Fruit fly (Drosophila melanogaster) whole organism, prepupa: ENCODE results near the gene aph-1.

ENCODE experiments used
- Blimp-1 ChIP-seq: fragments of 200-800 bp; sonication (Bioruptor generic); optimal IDR thresholded peaks from 3 replicates; lab custom pipeline; 2017; ENCODE audit warnings: missing biosample characterization, missing genetic modification characterization, mild to moderate bottlenecking, moderate library complexity, missing genetic modification reagents
- CG10669 ChIP-seq: fragments of 200-800 bp; sonication (Bioruptor generic); optimal IDR thresholded peaks from 3 replicates; lab custom pipeline; 2018; ENCODE audit warnings: missing biosample characterization, mild to moderate bottlenecking, missing genetic modification characterization, moderate library complexity
- CG11762 ChIP-seq: fragments of 200-800 bp; sonication (Bioruptor generic); optimal IDR thresholded peaks from 3 replicates; lab custom pipeline; 2016; ENCODE audit warnings: missing biosample characterization, missing genetic modification characterization; ENCODE audit not compliant: insufficient read depth
- CG11902 ChIP-seq: fragments of 200-800 bp; sonication (Bioruptor generic); optimal IDR thresholded peaks from 3 replicates; lab custom pipeline; 2016; ENCODE audit warnings: missing biosample characterization, missing genetic modification characterization
- CG1621 ChIP-seq: fragments of 200-800 bp; sonication (Bioruptor generic); optimal IDR thresholded peaks from 3 replicates; lab custom pipeline; 2018; ENCODE audit warnings: missing biosample characterization, mild to moderate bottlenecking, missing genetic modification characterization
- CG16779 ChIP-seq: fragments of 200-800 bp; sonication (Bioruptor generic); optimal IDR thresholded peaks from 3 replicates; lab custom pipeline; 2017; ENCODE audit warnings: missing biosample characterization, mild to moderate bottlenecking, missing genetic modification characterization
- CG3032 ChIP-seq: fragments of 200-800 bp; optimal IDR thresholded peaks from 2 replicates; lab custom pipeline; 2019; ENCODE audit warnings: missing biosample characterization, mild to moderate bottlenecking, missing genetic modification characterization, moderate library complexity
- CG31627 ChIP-seq: fragments of 200-800 bp; sonication (Bioruptor generic); optimal IDR thresholded peaks from 3 replicates; lab custom pipeline; 2016; ENCODE audit warnings: missing biosample characterization, missing genetic modification characterization
- CG32006 ChIP-seq: fragments of 200-800 bp; sonication (Bioruptor generic); optimal IDR thresholded peaks from 3 replicates; lab custom pipeline; 2017; ENCODE audit warnings: missing biosample characterization, mild to moderate bottlenecking, missing genetic modification characterization
- CG34406 ChIP-seq: fragments of 200-800 bp; sonication (Bioruptor generic); optimal IDR thresholded peaks from 3 replicates; lab custom pipeline; 2016; ENCODE audit warnings: missing biosample characterization, missing genetic modification characterization
- CG3919 ChIP-seq: fragments of 200-800 bp; sonication (Bioruptor generic); optimal IDR thresholded peaks from 3 replicates; lab custom pipeline; 2016; ENCODE audit warnings: missing biosample characterization, missing genetic modification characterization
- CG4318 ChIP-seq: fragments of 200-800 bp; sonication (Bioruptor generic); optimal IDR thresholded peaks from 3 replicates; lab custom pipeline; 2017; ENCODE audit warnings: missing biosample characterization, mild to moderate bottlenecking, missing genetic modification characterization
- CG6163 ChIP-seq: fragments of 200-800 bp; sonication (Bioruptor generic); IDR thresholded peaks from 3 replicates; pipeline ENCODE4 v1.3.6; 2022; ENCODE audit warnings: missing biosample characterization, missing genetic modification characterization
- CG6276 ChIP-seq: fragments of 200-800 bp; sonication (Bioruptor generic); optimal IDR thresholded peaks from 2 replicates; lab custom pipeline; 2017; ENCODE audit warnings: missing biosample characterization, mild to moderate bottlenecking, missing genetic modification characterization
- CG6792 ChIP-seq: fragments of 200-800 bp; sonication (Bioruptor generic); optimal IDR thresholded peaks from 3 replicates; lab custom pipeline; 2016; ENCODE audit warnings: missing biosample characterization, missing genetic modification characterization
- CG6808 ChIP-seq: fragments of 200-800 bp; sonication (Bioruptor generic); optimal IDR thresholded peaks from 3 replicates; lab custom pipeline; 2017; ENCODE audit warnings: missing biosample characterization, missing genetic modification characterization, mild to moderate bottlenecking, moderate library complexity, missing genetic modification reagents
- CG6854 ChIP-seq: fragments of 200-800 bp; sonication (Bioruptor generic); optimal IDR thresholded peaks from 2 replicates; lab custom pipeline; 2017; ENCODE audit warnings: missing biosample characterization, mild to moderate bottlenecking, missing genetic modification characterization
- CG7368 ChIP-seq: fragments of 200-800 bp; sonication (Bioruptor generic); optimal IDR thresholded peaks from 3 replicates; lab custom pipeline; 2016; ENCODE audit warnings: missing biosample characterization, missing genetic modification characterization
- CG8632 ChIP-seq: fragments of 200-800 bp; sonication (Bioruptor generic); optimal IDR thresholded peaks from 3 replicates; lab custom pipeline; 2016; ENCODE audit warnings: missing biosample characterization, missing genetic modification characterization
- CG9139 ChIP-seq: fragments of 200-800 bp; sonication (Bioruptor generic); optimal IDR thresholded peaks from 3 replicates; lab custom pipeline; 2017; ENCODE audit warnings: missing biosample characterization, mild to moderate bottlenecking, missing genetic modification characterization
- Eip93F ChIP-seq: fragments of 200-800 bp; sonication (Bioruptor generic); optimal IDR thresholded peaks from 2 replicates; lab custom pipeline; 2016; ENCODE audit warnings: missing biosample characterization, mild to moderate bottlenecking, missing genetic modification characterization
- Gug ChIP-seq: fragments of 200-800 bp; sonication (Bioruptor generic); IDR thresholded peaks from 2 replicates; pipeline ENCODE4 v1.3.6; 2022; ENCODE audit warnings: missing biosample characterization, missing genetic modification characterization
- Hr38 ChIP-seq: sonication (Bioruptor generic); optimal IDR thresholded peaks from 2 replicates; lab custom pipeline; 2016; ENCODE audit warnings: missing biosample characterization, missing genetic modification characterization
- Hr4 ChIP-seq: fragments of 200-800 bp; sonication (Bioruptor generic); optimal IDR thresholded peaks from 3 replicates; lab custom pipeline; 2016; ENCODE audit warnings: missing biosample characterization, missing genetic modification characterization
- Met ChIP-seq: fragments of 200-800 bp; sonication (Bioruptor generic); optimal IDR thresholded peaks from 3 replicates; lab custom pipeline; 2016; ENCODE audit warnings: missing biosample characterization, missing genetic modification characterization
- Sox102F ChIP-seq: fragments of 200-800 bp; sonication (Bioruptor generic); optimal IDR thresholded peaks from 2 replicates; lab custom pipeline; 2016; ENCODE audit warnings: missing biosample characterization, mild to moderate bottlenecking, missing genetic modification characterization
- Sox14 ChIP-seq: fragments of 200-800 bp; sonication (Bioruptor generic); optimal IDR thresholded peaks from 3 replicates; lab custom pipeline; 2016; ENCODE audit warnings: missing biosample characterization, missing genetic modification characterization
- Sox15 ChIP-seq: fragments of 200-800 bp; sonication (Bioruptor generic); optimal IDR thresholded peaks from 3 replicates; lab custom pipeline; 2016; ENCODE audit warnings: missing biosample characterization, missing genetic modification characterization
- achi ChIP-seq: fragments of 200-800 bp; sonication (Bioruptor generic); optimal IDR thresholded peaks from 3 replicates; lab custom pipeline; 2016; ENCODE audit warnings: missing biosample characterization, missing genetic modification characterization
- acj6 ChIP-seq: fragments of 200-800 bp; sonication (Bioruptor generic); optimal IDR thresholded peaks from 3 replicates; lab custom pipeline; 2016; ENCODE audit warnings: missing biosample characterization, missing genetic modification characterization
- dac ChIP-seq: fragments of 200-800 bp; sonication (Bioruptor generic); optimal IDR thresholded peaks from 2 replicates; lab custom pipeline; 2017; ENCODE audit warnings: missing biosample characterization, mild to moderate bottlenecking, missing genetic modification characterization
- dsx ChIP-seq: fragments of 200-800 bp; optimal IDR thresholded peaks from 3 replicates; lab custom pipeline; 2019; ENCODE audit warnings: missing biosample characterization, mild to moderate bottlenecking, missing genetic modification characterization, moderate library complexity; ENCODE audit not compliant: poor library complexity, severe bottlenecking
- eg ChIP-seq: fragments of 200-800 bp; sonication (Bioruptor generic); IDR thresholded peaks from 3 replicates; pipeline ENCODE4 v1.3.6; 2022; ENCODE audit warnings: missing biosample characterization, missing genetic modification characterization
- esn ChIP-seq: fragments of 200-800 bp; sonication (Bioruptor generic); optimal IDR thresholded peaks from 2 replicates; lab custom pipeline; 2016; ENCODE audit warnings: missing biosample characterization, mild to moderate bottlenecking, missing genetic modification characterization, moderate library complexity
- fd59A ChIP-seq: fragments of 200-800 bp; sonication (Bioruptor generic); optimal IDR thresholded peaks from 2 replicates; lab custom pipeline; 2017; ENCODE audit warnings: missing biosample characterization, mild to moderate bottlenecking, missing genetic modification characterization, missing genetic modification reagents
- fd85E ChIP-seq: fragments of 200-800 bp; sonication (Bioruptor generic); optimal IDR thresholded peaks from 3 replicates; lab custom pipeline; 2016; ENCODE audit warnings: missing biosample characterization, missing genetic modification characterization
- fkh ChIP-seq: fragments of 200-800 bp; sonication (Bioruptor generic); optimal IDR thresholded peaks from 3 replicates; lab custom pipeline; 2017; ENCODE audit warnings: missing biosample characterization, mild to moderate bottlenecking, missing genetic modification characterization, moderate library complexity
- net ChIP-seq: fragments of 200-800 bp; sonication (Bioruptor generic); optimal IDR thresholded peaks from 3 replicates; lab custom pipeline; 2016; ENCODE audit warnings: missing biosample characterization, missing genetic modification characterization
- pdm3 ChIP-seq: fragments of 200-800 bp; sonication (Bioruptor generic); optimal IDR thresholded peaks from 3 replicates; lab custom pipeline; 2016; ENCODE audit warnings: missing biosample characterization, missing genetic modification characterization
- spab ChIP-seq: fragments of 200-800 bp; sonication (Bioruptor generic); optimal IDR thresholded peaks from 2 replicates; lab custom pipeline; 2017; ENCODE audit warnings: missing biosample characterization, mild to moderate bottlenecking, missing genetic modification characterization, missing genetic modification reagents
- ss ChIP-seq, 2 experiments: fragments of 200-800 bp; sonication (Bioruptor generic); optimal IDR thresholded peaks; 2 replicates in 1 of 2; 3 replicates in 1 of 2; lab custom pipeline; 2017 to 2018; ENCODE audit warnings: mild to moderate bottlenecking in 2 of 2, missing biosample characterization in 2 of 2, missing genetic modification characterization in 2 of 2, moderate library complexity in 1 of 2
- topi ChIP-seq: fragments of 200-800 bp; sonication (Bioruptor generic); optimal IDR thresholded peaks from 3 replicates; lab custom pipeline; 2016; ENCODE audit warnings: missing biosample characterization, missing genetic modification characterization
- vri ChIP-seq: fragments of 200-800 bp; sonication (Bioruptor generic); optimal IDR thresholded peaks from 3 replicates; lab custom pipeline; 2016; ENCODE audit warnings: missing biosample characterization, mild to moderate bottlenecking, missing genetic modification characterization

The aph-1 gene

DNA sequence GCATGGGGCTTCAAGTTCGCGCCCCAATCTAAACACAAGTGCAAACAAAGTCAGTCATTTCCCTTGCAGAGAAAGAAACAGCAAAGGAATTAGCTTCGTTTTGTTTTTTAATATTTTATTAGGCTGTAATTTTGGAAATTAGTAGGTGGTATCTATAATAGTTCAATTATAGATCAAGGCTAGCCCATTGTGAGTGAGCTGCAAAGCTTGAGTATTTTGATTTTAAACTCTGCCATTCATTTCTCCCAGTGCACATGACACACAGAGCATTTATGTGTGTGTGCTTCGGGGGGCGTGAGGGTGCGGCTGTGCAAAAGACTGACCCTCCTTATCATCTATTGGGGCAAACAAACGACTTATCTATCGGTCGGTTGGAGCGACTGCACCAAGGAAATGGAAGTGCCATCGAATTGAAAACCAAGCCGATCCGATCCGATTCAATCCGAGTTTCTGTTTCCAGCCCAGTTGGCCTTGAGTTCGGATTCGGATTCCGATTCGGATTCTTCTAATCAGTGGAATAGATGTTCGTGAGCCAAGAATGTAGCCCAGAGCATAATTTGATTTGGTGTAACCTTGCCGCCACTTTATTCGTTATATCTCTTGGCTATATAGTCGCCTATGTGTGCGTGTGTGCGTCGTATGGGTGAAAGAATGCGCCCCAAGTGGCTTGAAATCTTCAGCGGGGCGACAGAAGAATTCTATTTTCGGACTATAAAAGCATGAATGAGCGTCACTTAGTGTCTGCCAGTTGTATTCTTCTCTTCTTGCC is 34.5 kb upstream of the aph-1 start (continued):
- TF ChIP-seq CG6276 (GFP tag; lab: Kevin White, UChicago) (peak; percentile 46), CG6163 (GFP tag; lab: Robert Waterston, UW) (peak; percentile 53; the same call in 1 of the 3 replicates), topi (no peak)

- TF ChIP-seq fd59A (GFP tag; lab: Kevin White, UChicago) (no peak), dsx (GFP tag; lab: Kevin White, UChicago) (peak; percentile 48), Sox102F (GFP tag; lab: Kevin White, UChicago) (no peak), net (GFP tag; lab: Kevin White, UChicago) (no peak)
Observed at dm6 chr2L:2732139-2732830, 33.7 kb upstream of the aph-1 start.

dm6 chr2L:2734215-2734614 is 31.8 kb upstream of the aph-1 start:
- TF ChIP-seq CG1621 (tag; lab: Kevin White, UChicago) (peak; percentile 79), Blimp-1 (GFP tag; lab: Kevin White, UChicago) (peak; percentile 31), CG9139 (peak; percentile 82), CG11902 (GFP tag; lab: Kevin White, UChicago) (peak; percentile 67), fkh (GFP tag; lab: Kevin White, UChicago) (no peak), Hr38 (GFP tag; lab: Kevin White, UChicago) (no peak), dsx (GFP tag; lab: Kevin White, UChicago) (peak; percentile 82), CG6808 (peak; percentile 91), esn (peak; percentile 81), CG11762 (GFP tag; lab: Kevin White, UChicago) (peak; percentile 77), fd85E (no peak), CG10669 (GFP tag; lab: Kevin White, UChicago) (peak; percentile 91), Met (GFP tag; lab: Kevin White, UChicago) (peak; percentile 78), achi (GFP tag; lab: Kevin White, UChicago) (peak; percentile 84), eg (peak; percentile 76), CG32006 (GFP tag; lab: Kevin White, UChicago) (peak; percentile 86), dac (GFP tag; lab: Kevin White, UChicago) (peak; percentile 36), spab (GFP tag; lab: Kevin White, UChicago) (peak; percentile 89), Sox15 (GFP tag; lab: Kevin White, UChicago) (peak; percentile 60), CG31627 (GFP tag; lab: Kevin White, UChicago) (peak; percentile 79), CG6792 (GFP tag; lab: Kevin White, UChicago) (peak; percentile 76), CG3032 (tag; lab: Kevin White, UChicago) (peak; percentile 90), Hr4 (GFP tag; lab: Kevin White, UChicago) (peak; percentile 74), acj6 (GFP tag; lab: Kevin White, UChicago) (peak; percentile 86), Eip93F (no peak), Sox102F (GFP tag; lab: Kevin White, UChicago) (no peak), CG8632 (GFP tag; lab: Kevin White, UChicago) (peak; percentile 48), CG34406 (GFP tag; lab: Kevin White, UChicago) (peak; percentile 66), Sox14 (GFP tag; lab: Kevin White, UChicago) (peak; percentile 86), CG6276 (GFP tag; lab: Kevin White, UChicago) (peak; percentile 74), net (GFP tag; lab: Kevin White, UChicago) (peak; percentile 73), topi (peak; percentile 67), CG16779 (peak; percentile 48), pdm3 (GFP tag; lab: Kevin White, UChicago) (peak; percentile 83), ss (GFP tag; optimal IDR thresholded peaks at IDR 0.05; lab: Kevin White, UChicago) (peak; percentile 83 to 87), CG7368 (GFP tag; lab: Kevin White, UChicago) (peak; percentile 72), CG4318 (GFP tag; lab: Kevin White, UChicago) (peak; percentile 59), Gug (GFP tag; lab: Robert Waterston, UW) (peak; percentile 79), CG6854 (GFP tag; lab: Kevin White, UChicago) (no peak), CG3919 (GFP tag; lab: Kevin White, UChicago) (peak; percentile 82), vri (peak; percentile 16)
